Worm (Caenorhabditis elegans) whole organism, L4/young adult: ENCODE results near the gene sea-1.

Source experiments
- W03F9.2 ChIP-seq: fragments of 150-350 bp; optimal IDR thresholded peaks from 2 replicates; lab custom pipeline; 2014; ENCODE audit warnings: missing biosample characterization, missing genetic modification characterization
- dao-5 ChIP-seq: sonication (generic microtip); optimal IDR thresholded peaks from 2 replicates; lab custom pipeline; 2016; ENCODE audit warnings: missing genotype, missing genetic modification characterization, moderate library complexity, missing compliant biosample characterization
- him-1 ChIP-seq: sonication (generic microtip); optimal IDR thresholded peaks from 2 replicates; lab custom pipeline; 2016; ENCODE audit warnings: missing genotype, missing genetic modification reagents, missing genetic modification characterization, missing compliant biosample characterization

DNA sequence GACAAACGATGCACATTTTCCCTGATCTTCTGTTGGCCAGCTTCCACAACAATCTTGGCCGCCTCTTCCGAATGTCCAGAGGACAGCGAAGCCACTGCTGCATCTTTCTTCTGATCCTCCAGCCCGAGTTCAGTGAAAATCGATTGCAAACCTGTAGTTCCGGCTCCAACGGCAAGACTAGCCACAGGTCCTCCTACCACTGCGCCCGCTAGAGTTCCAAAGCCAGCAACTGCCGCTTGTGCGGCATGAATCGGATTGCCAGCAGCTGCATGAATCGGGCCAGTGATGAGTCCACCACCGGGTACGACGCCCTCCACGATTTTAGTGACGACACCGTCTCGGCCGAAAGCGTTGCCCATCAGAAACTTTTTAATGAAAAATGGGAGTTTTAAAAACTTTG, 14.9 kb upstream of the sea-1 start, which contains the start of gene ifas-1:
- TF ChIP-seq W03F9.2 (no peak), him-1 (tag; lab: Kevin White, UChicago) (no peak), dao-5 (no peak)
